Worm (Caenorhabditis elegans) whole organism, midembryonic: Measurements from ENCODE around the gene lbp-9.

Source experiments
- T22C8.4 ChIP-seq: fragments of 200-800 bp; sonication (Bioruptor generic); IDR thresholded peaks from 2 replicates; pipeline ENCODE4 v1.3.6; 2022; ENCODE audit warnings: missing genetic modification characterization, missing compliant biosample characterization
- cog-1 ChIP-seq: sonication (generic microtip); optimal IDR thresholded peaks from 2 replicates; lab custom pipeline; 2016; ENCODE audit warnings: missing genetic modification characterization, missing compliant biosample characterization
- flt-1 ChIP-seq: fragments of 200-800 bp; sonication (Bioruptor generic); IDR thresholded peaks from 2 replicates; pipeline ENCODE4 v1.3.6; 2022; ENCODE audit warnings: missing genetic modification characterization, missing compliant biosample characterization
- klf-2 ChIP-seq: fragments of 200-800 bp; sonication (Bioruptor generic); conservative IDR thresholded peaks from 2 replicates; pipeline ENCODE4 v1.3.6; 2022; ENCODE audit warnings: missing genetic modification reagents, missing genetic modification characterization, missing compliant biosample characterization
- med-1 ChIP-seq: sonication (generic microtip); optimal IDR thresholded peaks from 2 replicates; lab custom pipeline; 2017; ENCODE audit warnings: missing genetic modification characterization, mild to moderate bottlenecking, missing compliant biosample characterization, antibody characterized with exemption, missing genetic modification reagents; ENCODE audit not compliant: insufficient read depth
- ref-1 ChIP-seq: fragments of 200-800 bp; sonication (Bioruptor generic); conservative IDR thresholded peaks from 2 replicates; pipeline ENCODE4 v1.3.6; 2022; ENCODE audit warnings: missing genetic modification reagents, missing genetic modification characterization, missing compliant biosample characterization
- tab-1 ChIP-seq: fragments of 200-800 bp; sonication (Bioruptor generic); IDR thresholded peaks from 2 replicates; pipeline ENCODE4 v1.3.6; 2022; ENCODE audit warnings: missing genetic modification characterization, missing compliant biosample characterization
- ztf-23 ChIP-seq: fragments of 200-800 bp; sonication (Bioruptor generic); IDR thresholded peaks from 2 replicates; pipeline ENCODE4 v1.3.6; 2022; ENCODE audit warnings: missing genetic modification reagents, missing genetic modification characterization, missing compliant biosample characterization
- ztf-29 ChIP-seq: fragments of 200-800 bp; sonication (Bioruptor generic); IDR thresholded peaks from 2 replicates; pipeline ENCODE4 v1.3.6; 2022; ENCODE audit warnings: missing genetic modification reagents, missing genetic modification characterization, missing compliant biosample characterization

Gene lbp-9

ce11 chrV:2097653-2098052 lies 29.4 kb downstream of the lbp-9 start, which contains the start of gene clec-208:
clec-208 (plus strand) TSS chrV:2097953.
- no peak for TF ChIP-seq flt-1 (GFP tag; lab: Robert Waterston, UW)
- TF ChIP-seq T22C8.4 (GFP tag; lab: Robert Waterston, UW): no peak
- no peak for TF ChIP-seq ref-1
- no peak for TF ChIP-seq klf-2 (GFP tag; lab: Robert Waterston, UW)
- TF ChIP-seq ztf-23: no peak
- TF ChIP-seq ztf-29 (GFP tag; lab: Robert Waterston, UW): no peak
- TF ChIP-seq cog-1 (tag; lab: Kevin White, UChicago): no peak
- no peak for TF ChIP-seq med-1 (GFP tag; lab: Kevin White, UChicago)
- no peak for TF ChIP-seq tab-1 (GFP tag; lab: Robert Waterston, UW)

- TF ChIP-seq ztf-29 (GFP tag; lab: Robert Waterston, UW) (no peak), tab-1 (GFP tag; lab: Robert Waterston, UW) (no peak), flt-1 (GFP tag; lab: Robert Waterston, UW) (no peak), T22C8.4 (GFP tag; lab: Robert Waterston, UW) (no peak), klf-2 (GFP tag; lab: Robert Waterston, UW) (no peak), ref-1 (no peak), ztf-23 (no peak), cog-1 (tag; lab: Kevin White, UChicago) (no peak), med-1 (GFP tag; lab: Kevin White, UChicago) (no peak)
These were observed 30.8 kb downstream of the lbp-9 start, which contains the start of gene F36F12.7 for ce11 chrV:2099040-2099439. F36F12.7 (plus strand) TSS chrV:2099340.

- TF ChIP-seq med-1 (GFP tag; lab: Kevin White, UChicago) (no peak), tab-1 (GFP tag; lab: Robert Waterston, UW) (no peak), ref-1 (no peak), flt-1 (GFP tag; lab: Robert Waterston, UW) (no peak), klf-2 (GFP tag; lab: Robert Waterston, UW) (no peak), ztf-23 (no peak), T22C8.4 (GFP tag; lab: Robert Waterston, UW) (no peak)
These were observed 34.9 kb downstream of the lbp-9 start, which contains the start of gene F36F12.1 for ce11 chrV:2103118-2103517. F36F12.1 (minus strand) TSS chrV:2103218.

ce11 chrV:2105976-2106375 lies 37.7 kb downstream of the lbp-9 start, which contains the start of gene F22F7.4:
F22F7.4 (minus strand) TSS chrV:2106076.
- TF ChIP-seq tab-1 (GFP tag; lab: Robert Waterston, UW) (no peak), T22C8.4 (GFP tag; lab: Robert Waterston, UW) (no peak), ztf-29 (GFP tag; lab: Robert Waterston, UW) (no peak), flt-1 (GFP tag; lab: Robert Waterston, UW) (no peak), ref-1 (no peak)

- no peak for TF ChIP-seq T22C8.4 (GFP tag; lab: Robert Waterston, UW)
- no peak for TF ChIP-seq tab-1 (GFP tag; lab: Robert Waterston, UW)
- no peak for TF ChIP-seq ztf-29 (GFP tag; lab: Robert Waterston, UW)
These were observed 41.0 kb downstream of the lbp-9 start, which contains the start of gene ckb-4 for ce11 chrV:2109295-2109694. ckb-4 (minus strand) TSS chrV:2109434.

ce11 chrV:2110368-2110767 lies 42.1 kb downstream of the lbp-9 start, which contains the start of gene F22F7.3:
F22F7.3 (plus strand) TSS chrV:2110668.
- TF ChIP-seq med-1 (GFP tag; lab: Kevin White, UChicago) (no peak), ztf-23 (no peak), flt-1 (GFP tag; lab: Robert Waterston, UW) (no peak), klf-2 (GFP tag; lab: Robert Waterston, UW) (no peak), tab-1 (GFP tag; lab: Robert Waterston, UW) (no peak), ztf-29 (GFP tag; lab: Robert Waterston, UW) (no peak), cog-1 (tag; lab: Kevin White, UChicago) (no peak), ref-1 (no peak), T22C8.4 (GFP tag; lab: Robert Waterston, UW) (no peak)

ce11 chrV:2118574-2118973 lies 50.3 kb downstream of the lbp-9 start, which contains the start of gene bgnt-1.2:
bgnt-1.2 (minus strand) TSS chrV:2118674.
- TF ChIP-seq T22C8.4 (GFP tag; lab: Robert Waterston, UW): no peak
- TF ChIP-seq ref-1: no peak
- no peak for TF ChIP-seq tab-1 (GFP tag; lab: Robert Waterston, UW)
- TF ChIP-seq ztf-23: no peak
- no peak for TF ChIP-seq klf-2 (GFP tag; lab: Robert Waterston, UW)
- TF ChIP-seq cog-1 (tag; lab: Kevin White, UChicago): no peak
- TF ChIP-seq flt-1 (GFP tag; lab: Robert Waterston, UW): no peak
- TF ChIP-seq med-1 (GFP tag; lab: Kevin White, UChicago): no peak
- TF ChIP-seq ztf-29 (GFP tag; lab: Robert Waterston, UW): no peak
